Worm (Caenorhabditis elegans) whole organism, late embryonic: ENCODE measurements around the gene D1005.2.

ENCODE experiments used
- C38D4.7 ChIP-seq: fragments of 200-800 bp; sonication (Bioruptor generic); optimal IDR thresholded peaks from 2 replicates; lab custom pipeline; 2018; ENCODE audit warnings: mild to moderate bottlenecking, missing genetic modification characterization, moderate library complexity, missing compliant biosample characterization
- ama-1 ChIP-seq: fragments of 150-350 bp; optimal IDR thresholded peaks from 2 replicates; lab custom pipeline; 2014
- ceh-6 ChIP-seq: fragments of 200-800 bp; sonication (Bioruptor generic); optimal IDR thresholded peaks from 2 replicates; lab custom pipeline; 2018; ENCODE audit warnings: mild to moderate bottlenecking, missing genetic modification characterization, missing compliant biosample characterization
- eyg-1 ChIP-seq: sonication (generic microtip); optimal IDR thresholded peaks from 2 replicates; lab custom pipeline; 2016; ENCODE audit warnings: missing genotype, missing genetic modification characterization, missing compliant biosample characterization
- fkh-10 ChIP-seq: fragments of 150-350 bp; optimal IDR thresholded peaks from 2 replicates; lab custom pipeline; 2014; ENCODE audit warnings: missing biosample characterization, missing genetic modification reagents, missing genetic modification characterization
- fkh-6 ChIP-seq: sonication (generic microtip); optimal IDR thresholded peaks from 2 replicates; lab custom pipeline; 2016; ENCODE audit warnings: missing genetic modification characterization, missing compliant biosample characterization
- hlh-13 ChIP-seq: fragments of 200-800 bp; sonication (Bioruptor generic); optimal IDR thresholded peaks from 2 replicates; lab custom pipeline; 2018; ENCODE audit warnings: mild to moderate bottlenecking, missing genetic modification characterization, missing compliant biosample characterization
- lim-6 ChIP-seq: sonication (generic microtip); optimal IDR thresholded peaks from 2 replicates; lab custom pipeline; 2016; ENCODE audit warnings: missing genetic modification characterization, missing compliant biosample characterization
- pha-4 ChIP-seq: fragments of 150-350 bp; optimal IDR thresholded peaks from 2 replicates; lab custom pipeline; 2018; ENCODE audit warnings: missing biosample characterization, missing genetic modification reagents, missing genetic modification characterization
- pqm-1 ChIP-seq: sonication (generic microtip); optimal IDR thresholded peaks from 2 replicates; lab custom pipeline; 2016; ENCODE audit warnings: missing genetic modification characterization, missing compliant biosample characterization
- sox-2 ChIP-seq: fragments of 200-800 bp; sonication (Bioruptor generic); IDR thresholded peaks from 2 replicates; pipeline ENCODE4 v1.3.6; 2022; ENCODE audit warnings: missing genetic modification reagents, missing genetic modification characterization, missing compliant biosample characterization
- sox-4 ChIP-seq: sonication (generic microtip); optimal IDR thresholded peaks from 2 replicates; lab custom pipeline; 2017; ENCODE audit warnings: mild to moderate bottlenecking, missing genetic modification characterization, inconsistent platforms, missing compliant biosample characterization

DNA sequence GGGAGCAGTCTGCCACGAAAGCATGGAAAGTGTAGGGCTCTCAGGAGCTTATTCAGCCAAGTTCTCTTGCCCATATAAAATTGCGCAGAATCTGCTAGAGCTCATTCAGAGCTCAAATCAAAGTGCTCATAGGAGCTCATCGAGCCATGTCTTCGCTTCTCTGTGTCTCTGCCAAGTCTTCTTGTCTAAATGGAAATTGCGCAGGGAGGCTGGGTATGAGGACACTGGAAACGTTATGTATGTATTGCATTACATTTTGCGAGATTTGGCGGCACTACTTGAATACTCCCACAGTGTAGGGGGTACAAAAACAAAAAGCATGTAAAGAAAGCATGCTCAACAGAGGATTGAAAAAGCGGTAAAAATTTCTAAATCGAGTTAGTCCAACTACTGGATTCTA lies 21.7 kb upstream of the D1005.2 start:
- TF ChIP-seq sox-4 (tag; lab: Kevin White, UChicago): no peak
- TF ChIP-seq hlh-13: no peak
- TF ChIP-seq eyg-1 (tag; lab: Kevin White, UChicago): no peak
- TF ChIP-seq ama-1 (lab: Kevin White, UChicago): no peak
- no peak for TF ChIP-seq fkh-10
- no peak for TF ChIP-seq sox-2 (GFP tag; lab: Robert Waterston, UW)
- no peak for TF ChIP-seq pha-4 (tag; lab: Kevin White, UChicago)
- no peak for TF ChIP-seq fkh-6 (tag; lab: Kevin White, UChicago)
- TF ChIP-seq pqm-1 (tag; lab: Kevin White, UChicago): no peak
- TF ChIP-seq lim-6 (tag; lab: Kevin White, UChicago): no peak
- TF ChIP-seq C38D4.7 (GFP tag; lab: Kevin White, UChicago): no peak
- no peak for TF ChIP-seq ceh-6 (GFP tag; lab: Kevin White, UChicago)
